Fruit fly (Drosophila melanogaster) whole organism, embryonic: ENCODE measurements around the gene CG13022.
A peak's percentile ranks its signal among the peaks of the same experiment; 100 is the strongest.

ENCODE experiments used
- Antp ChIP-seq: fragments of 200-800 bp; sonication (Bioruptor generic); optimal IDR thresholded peaks from 3 replicates; lab custom pipeline; 2016; ENCODE audit warnings: missing biosample characterization, missing genetic modification characterization
- CG11504 ChIP-seq: fragments of 200-800 bp; sonication (Bioruptor generic); optimal IDR thresholded peaks from 3 replicates; lab custom pipeline; 2019; ENCODE audit warnings: missing biosample characterization, mild to moderate bottlenecking, missing genetic modification characterization, moderate library complexity
- CG12071 ChIP-seq: fragments of 200-800 bp; sonication (Bioruptor generic); optimal IDR thresholded peaks from 3 replicates; lab custom pipeline; 2018; ENCODE audit warnings: missing biosample characterization, mild to moderate bottlenecking, missing genetic modification characterization
- CG1233 ChIP-seq: fragments of 200-800 bp; sonication (Bioruptor generic); optimal IDR thresholded peaks from 4 replicates; lab custom pipeline; 2018; ENCODE audit warnings: missing biosample characterization, mild to moderate bottlenecking, missing genetic modification characterization
- CG12769 ChIP-seq: fragments of 200-800 bp; sonication (Bioruptor generic); optimal IDR thresholded peaks from 2 replicates; lab custom pipeline; 2019; ENCODE audit warnings: missing biosample characterization, mild to moderate bottlenecking, missing genetic modification characterization, moderate library complexity
- CG13287 ChIP-seq: fragments of 200-800 bp; sonication (Bioruptor generic); IDR thresholded peaks from 2 replicates; pipeline ENCODE4 v1.3.6; 2022; ENCODE audit warnings: missing biosample characterization, missing genetic modification characterization; ENCODE audit not compliant: partially characterized antibody
- CG13775 ChIP-seq: fragments of 200-800 bp; sonication (Bioruptor generic); optimal IDR thresholded peaks from 3 replicates; lab custom pipeline; 2017; ENCODE audit warnings: missing biosample characterization, mild to moderate bottlenecking, missing genetic modification characterization
- CG17359 ChIP-seq: fragments of 200-800 bp; sonication (Bioruptor generic); optimal IDR thresholded peaks from 3 replicates; lab custom pipeline; 2018; ENCODE audit warnings: missing biosample characterization, mild to moderate bottlenecking, missing genetic modification characterization, moderate library complexity
- CG2199 ChIP-seq: fragments of 200-800 bp; sonication (Bioruptor generic); IDR thresholded peaks from 3 replicates; pipeline ENCODE4 v1.3.6; 2022; ENCODE audit warnings: missing biosample characterization, missing genetic modification characterization
- CG4424 ChIP-seq: fragments of 200-800 bp; sonication (Bioruptor generic); optimal IDR thresholded peaks from 3 replicates; lab custom pipeline; 2016; ENCODE audit warnings: missing biosample characterization, missing genetic modification characterization
- CG5180 ChIP-seq: fragments of 200-800 bp; sonication (Bioruptor generic); optimal IDR thresholded peaks from 3 replicates; lab custom pipeline; 2017; ENCODE audit warnings: missing biosample characterization, missing genetic modification characterization, mild to moderate bottlenecking, moderate library complexity, missing genetic modification reagents
- CG6654 ChIP-seq: fragments of 200-800 bp; sonication (Bioruptor generic); optimal IDR thresholded peaks from 2 replicates; lab custom pipeline; 2017; ENCODE audit warnings: missing biosample characterization, mild to moderate bottlenecking, missing genetic modification characterization
- CG6813 ChIP-seq: fragments of 200-800 bp; sonication (Bioruptor generic); optimal IDR thresholded peaks from 2 replicates; lab custom pipeline; 2017; ENCODE audit warnings: missing biosample characterization, missing genetic modification characterization, mild to moderate bottlenecking, moderate library complexity, missing genetic modification reagents
- CG6854 ChIP-seq: fragments of 200-800 bp; sonication (Bioruptor generic); optimal IDR thresholded peaks from 3 replicates; lab custom pipeline; 2017; ENCODE audit warnings: missing biosample characterization, mild to moderate bottlenecking, missing genetic modification characterization
- CG7987 ChIP-seq: fragments of 200-800 bp; sonication (Bioruptor generic); optimal IDR thresholded peaks from 2 replicates; lab custom pipeline; 2018; ENCODE audit warnings: missing biosample characterization, mild to moderate bottlenecking, missing genetic modification characterization, moderate library complexity
- CG8089 ChIP-seq: fragments of 200-800 bp; sonication (Bioruptor generic); optimal IDR thresholded peaks from 3 replicates; lab custom pipeline; 2016; ENCODE audit warnings: missing biosample characterization, missing genetic modification characterization
- Deaf1 ChIP-seq: fragments of 200-800 bp; optimal IDR thresholded peaks from 3 replicates; lab custom pipeline; 2019; ENCODE audit warnings: missing biosample characterization, mild to moderate bottlenecking, missing genetic modification characterization, moderate library complexity
- Dip3 ChIP-seq: fragments of 200-800 bp; sonication (Bioruptor generic); optimal IDR thresholded peaks from 3 replicates; lab custom pipeline; 2016; ENCODE audit warnings: missing biosample characterization, missing genetic modification characterization
- Dp ChIP-seq: fragments of 200-800 bp; sonication (Bioruptor generic); optimal IDR thresholded peaks from 2 replicates; lab custom pipeline; 2018; ENCODE audit warnings: missing biosample characterization, mild to moderate bottlenecking, missing genetic modification characterization, moderate library complexity
- Fer1 ChIP-seq: fragments of 200-800 bp; sonication (Bioruptor generic); optimal IDR thresholded peaks from 2 replicates; lab custom pipeline; 2017; ENCODE audit warnings: missing biosample characterization, mild to moderate bottlenecking, missing genetic modification characterization
- Hr78 ChIP-seq, 2 experiments: fragments of 200-800 bp in 1 of 2; fragments of >200 bp in 1 of 2; sonication (Bioruptor generic) in 1 of 2; optimal IDR thresholded peaks; 2 replicates each; lab custom pipeline; 2017 to 2019; ENCODE audit warnings: missing biosample characterization in 2 of 2, missing genetic modification characterization in 2 of 2, mild to moderate bottlenecking in 1 of 2, moderate library complexity in 1 of 2
- Kr ChIP-seq: fragments of 200-800 bp; sonication (Bioruptor generic); optimal IDR thresholded peaks from 2 replicates; lab custom pipeline; 2017; ENCODE audit warnings: missing biosample characterization, mild to moderate bottlenecking, missing genetic modification characterization
- Nf-YA ChIP-seq: fragments of 200-800 bp; sonication (Bioruptor generic); IDR thresholded peaks from 2 replicates; pipeline ENCODE4 v1.3.6; 2022; ENCODE audit warnings: missing biosample characterization, missing genetic modification characterization
- Opbp ChIP-seq: fragments of 200-800 bp; sonication (Bioruptor generic); IDR thresholded peaks from 3 replicates; pipeline ENCODE4 v1.3.6; 2022; ENCODE audit warnings: missing biosample characterization, missing genetic modification characterization; ENCODE audit not compliant: partially characterized antibody
- Pdp1 ChIP-seq, 2 experiments: fragments of 200-800 bp; sonication (Bioruptor generic); optimal IDR thresholded peaks; 3 replicates each; lab custom pipeline; 2016; ENCODE audit warnings: missing biosample characterization in 2 of 2, missing genetic modification characterization in 2 of 2, mild to moderate bottlenecking in 1 of 2, moderate library complexity in 1 of 2
- Rfx ChIP-seq: fragments of 200-800 bp; sonication (Bioruptor generic); IDR thresholded peaks from 2 replicates; pipeline ENCODE4 v1.3.6; 2022; ENCODE audit warnings: missing biosample characterization, missing genetic modification characterization
- Taf1 ChIP-seq: fragments of 200-800 bp; sonication (Bioruptor generic); IDR thresholded peaks from 2 replicates; pipeline ENCODE4 v1.3.6; 2022; ENCODE audit warnings: missing biosample characterization, missing genetic modification characterization
- bcd ChIP-seq: fragments of 200-800 bp; sonication (Bioruptor generic); optimal IDR thresholded peaks from 2 replicates; lab custom pipeline; 2017; ENCODE audit warnings: missing biosample characterization, mild to moderate bottlenecking, missing genetic modification characterization
- bigmax ChIP-seq: fragments of 200-800 bp; sonication (Bioruptor generic); optimal IDR thresholded peaks from 2 replicates; lab custom pipeline; 2018; ENCODE audit warnings: missing biosample characterization, mild to moderate bottlenecking, missing genetic modification characterization
- cwo ChIP-seq: fragments of 200-800 bp; sonication (Bioruptor generic); optimal IDR thresholded peaks from 3 replicates; lab custom pipeline; 2017; ENCODE audit warnings: missing biosample characterization, missing genetic modification characterization, mild to moderate bottlenecking, moderate library complexity, missing genetic modification reagents
- dysf ChIP-seq: fragments of 200-800 bp; sonication (Bioruptor generic); IDR thresholded peaks from 3 replicates; pipeline ENCODE4 v1.3.6; 2022; ENCODE audit warnings: missing biosample characterization, missing genetic modification characterization
- ems ChIP-seq: fragments of 200-800 bp; sonication (Bioruptor generic); optimal IDR thresholded peaks from 3 replicates; lab custom pipeline; 2016; ENCODE audit warnings: missing biosample characterization, missing genetic modification characterization
- fd96Cb ChIP-seq: fragments of 200-800 bp; sonication (Bioruptor generic); optimal IDR thresholded peaks from 2 replicates; lab custom pipeline; 2018; ENCODE audit warnings: missing biosample characterization, mild to moderate bottlenecking, missing genetic modification characterization, moderate library complexity
- gce ChIP-seq: fragments of 200-800 bp; sonication (Bioruptor generic); IDR thresholded peaks from 3 replicates; pipeline ENCODE4 v1.3.6; 2022; ENCODE audit warnings: missing biosample characterization, missing genetic modification characterization
- grn ChIP-seq: fragments of 200-800 bp; sonication (Bioruptor generic); optimal IDR thresholded peaks from 3 replicates; lab custom pipeline; 2017; ENCODE audit warnings: missing biosample characterization, missing genetic modification characterization
- insv ChIP-seq, 2 experiments: fragments of 200-800 bp; sonication (Bioruptor generic); optimal IDR thresholded peaks; 3 replicates each; lab custom pipeline; 2016 to 2018; ENCODE audit warnings: missing biosample characterization in 2 of 2, missing genetic modification characterization in 2 of 2
- ken ChIP-seq: fragments of 200-800 bp; sonication (Bioruptor generic); IDR thresholded peaks from 3 replicates; pipeline ENCODE4 v1.3.6; 2022; ENCODE audit warnings: missing biosample characterization, missing genetic modification characterization
- kni ChIP-seq: fragments of 200-800 bp; sonication (Bioruptor generic); optimal IDR thresholded peaks from 3 replicates; lab custom pipeline; 2017; ENCODE audit warnings: mild to moderate bottlenecking, missing biosample characterization, missing genetic modification reagents, missing genetic modification characterization
- mirr ChIP-seq: fragments of 200-800 bp; sonication (Bioruptor generic); optimal IDR thresholded peaks from 3 replicates; lab custom pipeline; 2018; ENCODE audit warnings: missing biosample characterization, mild to moderate bottlenecking, missing genetic modification characterization
- onecut ChIP-seq: fragments of 200-800 bp; sonication (Bioruptor generic); IDR thresholded peaks from 2 replicates; pipeline ENCODE4 v1.3.6; 2022; ENCODE audit warnings: missing biosample characterization, missing genetic modification characterization
- ranshi ChIP-seq: fragments of 200-800 bp; sonication (Bioruptor generic); IDR thresholded peaks from 2 replicates; pipeline ENCODE4 v1.3.6; 2022; ENCODE audit warnings: missing biosample characterization, missing genetic modification characterization
- so ChIP-seq: fragments of 200-800 bp; sonication (Bioruptor generic); IDR thresholded peaks from 3 replicates; pipeline ENCODE4 v1.3.6; 2022; ENCODE audit warnings: missing biosample characterization, missing genetic modification characterization
- sug ChIP-seq: fragments of 200-800 bp; optimal IDR thresholded peaks from 2 replicates; lab custom pipeline; 2019; ENCODE audit warnings: missing biosample characterization, mild to moderate bottlenecking, missing genetic modification characterization, moderate library complexity
- tna ChIP-seq: fragments of 200-800 bp; sonication (Bioruptor generic); IDR thresholded peaks from 2 replicates; pipeline ENCODE4 v1.3.6; 2022; ENCODE audit warnings: missing biosample characterization, missing genetic modification characterization; ENCODE audit not compliant: partially characterized antibody
- ttk ChIP-seq: fragments of 200-800 bp; sonication (Bioruptor generic); IDR thresholded peaks from 2 replicates; pipeline ENCODE4 v2.1.2; 2022; ENCODE audit warnings: missing biosample characterization, missing genetic modification characterization
- unc-4 ChIP-seq: fragments of 200-800 bp; sonication (Bioruptor generic); IDR thresholded peaks from 2 replicates; pipeline ENCODE4 v1.3.6; 2022; ENCODE audit warnings: missing biosample characterization, missing genetic modification characterization; ENCODE audit not compliant: partially characterized antibody
- z ChIP-seq: fragments of 200-800 bp; sonication (Bioruptor generic); IDR thresholded peaks from 3 replicates; pipeline ENCODE4 v1.3.6; 2022; ENCODE audit warnings: missing biosample characterization, missing genetic modification characterization
- zfh1 ChIP-seq: fragments of 200-800 bp; sonication (Bioruptor generic); IDR thresholded peaks from 3 replicates; pipeline ENCODE4 v1.3.6; 2022; ENCODE audit warnings: missing biosample characterization, missing genetic modification characterization

CG13022 gene

DNA sequence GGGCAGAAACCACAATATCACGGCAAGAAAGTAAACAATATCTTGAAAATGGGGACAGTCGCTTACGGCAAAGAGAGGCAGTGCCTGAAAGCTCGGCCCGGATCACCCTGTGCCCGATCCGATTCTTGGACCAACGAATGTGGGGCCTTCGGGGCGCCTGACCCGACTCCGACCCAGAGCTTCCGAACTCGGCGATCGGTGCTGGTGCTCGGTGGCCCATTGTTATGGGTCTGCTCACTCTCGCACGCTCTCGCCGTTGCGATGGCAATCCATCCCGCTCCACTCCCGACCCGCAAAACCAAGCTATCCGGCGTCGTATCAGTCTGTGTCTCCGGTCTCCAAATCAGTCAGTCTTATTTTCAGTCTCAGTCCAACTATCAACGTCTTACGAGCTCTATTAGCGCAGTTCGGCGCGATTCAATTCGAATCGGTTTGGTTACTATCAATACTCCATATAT, 30.9 kb upstream of the CG13022 start, which contains the start of gene Exn (continued):
- TF ChIP-seq CG8089 (GFP tag; lab: Kevin White, UChicago), result peak; percentile 6
- TF ChIP-seq CG6854 (GFP tag; lab: Kevin White, UChicago), result peak; percentile 35
- 0 out of 3 replicates have a peak, but pooled peaks have one; percentile 22 for TF ChIP-seq dysf (GFP tag; lab: Robert Waterston, UW)
- TF ChIP-seq bigmax (GFP tag; lab: Kevin White, UChicago), result peak; percentile 17
- peak; percentile 99 for TF ChIP-seq Deaf1 (tag; lab: Kevin White, UChicago)
- no peak for TF ChIP-seq unc-4
- TF ChIP-seq onecut (GFP tag; lab: Robert Waterston, UW), result peak; percentile 16; the same call in 1 of the 2 replicates
- no peak for TF ChIP-seq ken
- TF ChIP-seq ems (GFP tag; lab: Kevin White, UChicago), result no peak
- TF ChIP-seq CG1233 (GFP tag; lab: Kevin White, UChicago), result no peak
- TF ChIP-seq CG12071 (GFP tag; lab: Kevin White, UChicago), result peak; percentile 22
- TF ChIP-seq CG17359 (tag; lab: Kevin White, UChicago), result peak; percentile 12
- TF ChIP-seq Dip3 (GFP tag; lab: Kevin White, UChicago), result peak; percentile 0
- no peak for TF ChIP-seq Pdp1 (GFP tag; optimal IDR thresholded peaks at IDR 0.05; lab: Kevin White, UChicago)
- peak; percentile 65 for TF ChIP-seq grn
- TF ChIP-seq CG12769 (tag; lab: Kevin White, UChicago), result peak; percentile 94
- peak; percentile 54; the same call in 1 of the 2 replicates for TF ChIP-seq CG13287 (GFP tag; lab: Robert Waterston, UW)
- no peak for TF ChIP-seq CG6654 (GFP tag; lab: Kevin White, UChicago)
- peak; percentile 45; the same call in 1 of the 3 replicates for TF ChIP-seq gce (GFP tag; lab: Robert Waterston, UW)
- TF ChIP-seq z (GFP tag; lab: Robert Waterston, UW), result 0 out of 3 replicates have a peak, but pooled peaks have one; percentile 31
- no peak for TF ChIP-seq CG13775 (GFP tag; lab: Kevin White, UChicago)
- TF ChIP-seq CG6813 (GFP tag; lab: Kevin White, UChicago), result peak; percentile 11
- peak; percentile 47 for TF ChIP-seq kni (GFP tag; lab: Kevin White, UChicago)
- TF ChIP-seq ttk (GFP tag; lab: Robert Waterston, UW), result no peak
- TF ChIP-seq Hr78 (GFP tag; optimal IDR thresholded peaks at IDR 0.05; lab: Kevin White, UChicago), result peak in 1 of 2 experiments; percentile 98
- no peak for TF ChIP-seq fd96Cb (tag; lab: Kevin White, UChicago)
- TF ChIP-seq Taf1 (GFP tag; lab: Robert Waterston, UW), result 0 out of 2 replicates have a peak, but pooled peaks have one; percentile 26
- TF ChIP-seq CG11504 (tag; lab: Kevin White, UChicago), result no peak
- peak; percentile 57 for TF ChIP-seq mirr (GFP tag; lab: Kevin White, UChicago)
- no peak for TF ChIP-seq bcd (GFP tag; lab: Kevin White, UChicago)
- TF ChIP-seq CG7987 (GFP tag; lab: Kevin White, UChicago), result peak; percentile 47
- peak; percentile 68; the same call in 1 of the 3 replicates for TF ChIP-seq so (GFP tag; lab: Robert Waterston, UW)
- TF ChIP-seq zfh1 (GFP tag; lab: Robert Waterston, UW), result peak; percentile 37; the same call in 1 of the 3 replicates
- peak; percentile 76 for TF ChIP-seq Fer1 (GFP tag; lab: Kevin White, UChicago)
- peak; percentile 9 for TF ChIP-seq Antp
- no peak for TF ChIP-seq CG4424 (GFP tag; lab: Kevin White, UChicago)
- TF ChIP-seq Nf-YA (GFP tag; lab: Robert Waterston, UW), result 0 out of 2 replicates have a peak, but pooled peaks have one; percentile 23
- no peak for TF ChIP-seq insv (GFP tag; optimal IDR thresholded peaks at IDR 0.05; lab: Kevin White, UChicago)
- TF ChIP-seq Kr (GFP tag; lab: Kevin White, UChicago), result no peak
- TF ChIP-seq Rfx (GFP tag; lab: Robert Waterston, UW), result peak; percentile 59
- TF ChIP-seq sug, result peak; percentile 66
- TF ChIP-seq cwo (GFP tag; lab: Kevin White, UChicago), result peak; percentile 59
- peak; percentile 56; the same call in 1 of the 3 replicates for TF ChIP-seq CG2199 (GFP tag; lab: Robert Waterston, UW)
- no peak for TF ChIP-seq Dp (GFP tag; lab: Kevin White, UChicago)
- TF ChIP-seq Opbp (GFP tag; lab: Robert Waterston, UW), result 0 out of 3 replicates have a peak, but pooled peaks have one; percentile 33
- TF ChIP-seq tna (GFP tag; lab: Robert Waterston, UW), result peak; percentile 33; the same call in 1 of the 2 replicates
- TF ChIP-seq ranshi (GFP tag; lab: Robert Waterston, UW), result peak; percentile 36; the same call in 1 of the 2 replicates
- no peak for TF ChIP-seq CG5180 (GFP tag; lab: Kevin White, UChicago)
